Worm (Caenorhabditis elegans): ENCODE results near the gene ZK856.7.

Gene ZK856.7

ce11 chrV:10246967-10247366 is 45.1 kb downstream of the ZK856.7 start (continued):
- no peak for TF ChIP-seq F23B12.7 (tag; optimal IDR thresholded peaks at IDR 0.05; ENCODE audit: insufficient read depth)
- no peak for TF ChIP-seq chd-7 (tag; optimal IDR thresholded peaks at IDR 0.05)
- TF ChIP-seq D2030.7 (GFP tag; IDR thresholded peaks at IDR 0.05), result 0 out of 2 replicates have a peak, but pooled peaks have one; percentile 5
- TF ChIP-seq let-526 (GFP tag; IDR thresholded peaks at IDR 0.05), result peak; percentile 10; the same call in 1 of the 2 replicates
- TF ChIP-seq Y67H2A.10 (GFP tag; conservative IDR thresholded peaks at IDR 0.05), result no peak
- no peak for TF ChIP-seq nhr-80 (tag; optimal IDR thresholded peaks at IDR 0.05)
- no peak for TF ChIP-seq nhr-90 (tag; optimal IDR thresholded peaks at IDR 0.05)
- TF ChIP-seq ceh-79 (tag; optimal IDR thresholded peaks at IDR 0.05), result no peak
- no peak for TF ChIP-seq rpc-1 (optimal IDR thresholded peaks at IDR 0.05)
- TF ChIP-seq rpc-1 (tag; optimal IDR thresholded peaks at IDR 0.05), result no peak
- TF ChIP-seq tbx-9 (tag; optimal IDR thresholded peaks at IDR 0.05; ENCODE audit: borderline replicate concordance), result no peak
- TF ChIP-seq fkh-3 (tag; optimal IDR thresholded peaks at IDR 0.05), result no peak
- no peak for TF ChIP-seq ztf-18 (tag; optimal IDR thresholded peaks at IDR 0.05)
- no peak for TF ChIP-seq somi-1 (GFP tag; optimal IDR thresholded peaks at IDR 0.05)
- no peak for TF ChIP-seq attf-3 (GFP tag; conservative IDR thresholded peaks at IDR 0.05)
- TF ChIP-seq lin-35 (GFP tag; optimal IDR thresholded peaks at IDR 0.05), result no peak
- no peak for TF ChIP-seq nfya-2 (GFP tag; IDR thresholded peaks at IDR 0.05)
- no peak for TF ChIP-seq F57C9.4 (tag; optimal IDR thresholded peaks at IDR 0.05)
- TF ChIP-seq ztf-3 (GFP tag; optimal IDR thresholded peaks at IDR 0.05), result no peak
- TF ChIP-seq ztf-25 (GFP tag; IDR thresholded peaks at IDR 0.05), result no peak
- TF ChIP-seq ztf-28 (GFP tag; IDR thresholded peaks at IDR 0.05), result no peak; the same call in 1 of the 2 replicates
- TF ChIP-seq hmg-1.2 (GFP tag; IDR thresholded peaks at IDR 0.05), result peak; percentile 17; the same call in 1 of the 2 replicates
- no peak for TF ChIP-seq snpc-1.3 (tag; optimal IDR thresholded peaks at IDR 0.05; ENCODE audit: insufficient read depth)
- no peak for TF ChIP-seq ets-4 (GFP tag; optimal IDR thresholded peaks at IDR 0.05)
- no peak for TF ChIP-seq ceh-27 (GFP tag; optimal IDR thresholded peaks at IDR 0.05)
- TF ChIP-seq hrde-1 (tag; optimal IDR thresholded peaks at IDR 0.05; ENCODE audit: borderline replicate concordance), result no peak
- no peak for TF ChIP-seq pbrm-1 (GFP tag; IDR thresholded peaks at IDR 0.05)

DNA sequence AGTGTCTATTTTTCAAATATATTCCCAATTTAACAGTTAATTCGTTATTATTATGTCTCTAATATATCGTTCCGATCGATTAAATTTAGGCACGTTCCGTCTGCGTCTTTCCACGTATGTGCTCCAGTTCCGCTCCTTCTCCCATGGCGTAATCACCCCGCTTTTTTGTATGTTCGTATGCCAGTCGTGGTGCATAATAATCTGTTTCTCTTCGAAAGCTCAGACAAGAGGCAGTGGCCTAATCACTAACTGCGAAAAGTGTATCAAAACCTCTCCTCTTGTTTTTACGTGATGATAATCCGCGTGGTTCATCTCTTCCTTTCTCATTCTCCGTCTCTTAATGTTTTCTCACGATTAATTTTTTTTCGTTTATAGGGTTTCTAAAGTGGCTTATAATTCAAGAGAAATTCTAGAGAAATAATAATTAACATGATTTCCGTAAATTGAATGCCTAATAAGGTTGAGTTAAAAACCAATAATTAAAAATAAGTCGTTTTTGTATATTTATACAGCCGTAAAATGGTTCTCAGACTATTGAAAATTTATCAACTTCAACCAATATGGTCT is 45.9 kb downstream of the ZK856.7 start:
- TF ChIP-seq dox-1 (GFP tag; IDR thresholded peaks at IDR 0.05) (no peak), lin-26 (GFP tag; IDR thresholded peaks at IDR 0.05) (no peak), aptf-2 (GFP tag; conservative IDR thresholded peaks at IDR 0.05) (no peak), lsl-1 (GFP tag; optimal IDR thresholded peaks at IDR 0.05) (no peak), ztf-6 (GFP tag; IDR thresholded peaks at IDR 0.05) (no peak), Y53F4B.3 (GFP tag; IDR thresholded peaks at IDR 0.05) (no peak), mel-28 (tag; optimal IDR thresholded peaks at IDR 0.05; ENCODE audit: borderline replicate concordance) (no peak), lir-1 (GFP tag; conservative IDR thresholded peaks at IDR 0.05) (no peak), hsf-1 (GFP tag; IDR thresholded peaks at IDR 0.05) (no peak), hlh-12 (tag; optimal IDR thresholded peaks at IDR 0.05) (no peak), F55B11.4 (tag; optimal IDR thresholded peaks at IDR 0.05; ENCODE audit: borderline replicate concordance, insufficient read depth) (no peak)
